Worm (Caenorhabditis elegans) whole organism, L4 larva: ENCODE results near the gene tbc-19.

Experiments used
- D1046.2 ChIP-seq: fragments of 200-800 bp; sonication (Bioruptor generic); IDR thresholded peaks from 2 replicates; pipeline ENCODE4 v1.3.6; 2022; ENCODE audit warnings: missing genetic modification characterization, missing compliant biosample characterization
- F26F4.8 ChIP-seq: fragments of 200-800 bp; sonication (Bioruptor generic); conservative IDR thresholded peaks from 2 replicates; pipeline ENCODE4 v1.3.6; 2022; ENCODE audit warnings: missing genetic modification characterization, missing compliant biosample characterization
- R02D3.7 ChIP-seq: fragments of 150-350 bp; sonication (generic microtip); optimal IDR thresholded peaks from 3 replicates; lab custom pipeline; 2014; ENCODE audit warnings: missing biosample characterization, missing genetic modification characterization
- Y5F2A.4 ChIP-seq: fragments of 200-800 bp; sonication (Bioruptor generic); optimal IDR thresholded peaks from 2 replicates; lab custom pipeline; 2018; ENCODE audit warnings: mild to moderate bottlenecking, missing genetic modification characterization, missing compliant biosample characterization
- Y75B8A.6 ChIP-seq: fragments of 200-800 bp; sonication (Bioruptor generic); IDR thresholded peaks from 2 replicates; pipeline ENCODE4 v1.3.6; 2022; ENCODE audit warnings: missing genetic modification reagents, missing genetic modification characterization, missing compliant biosample characterization
- aha-1 ChIP-seq: fragments of 150-350 bp; peaks from one replicate; lab custom pipeline; 2014; ENCODE audit warnings: missing biosample characterization, missing genetic modification characterization
- aly-2 ChIP-seq: sonication (generic microtip); optimal IDR thresholded peaks from 2 replicates; lab custom pipeline; 2018; ENCODE audit warnings: missing biosample characterization, missing genetic modification characterization
- arid-1 ChIP-seq: fragments of 200-800 bp; sonication (Bioruptor generic); conservative IDR thresholded peaks from 2 replicates; pipeline ENCODE4 v1.3.6; 2022; ENCODE audit warnings: missing genetic modification reagents, missing genetic modification characterization, missing compliant biosample characterization
- ceh-20 ChIP-seq: fragments of 200-800 bp; sonication (Bioruptor generic); IDR thresholded peaks from 2 replicates; pipeline ENCODE4 v1.3.6; 2022; ENCODE audit warnings: missing genetic modification reagents, missing genetic modification characterization, missing compliant biosample characterization
- ceh-28 ChIP-seq: fragments of 150-350 bp; optimal IDR thresholded peaks from 2 replicates; lab custom pipeline; 2014; ENCODE audit warnings: missing biosample characterization, missing genetic modification reagents, missing genetic modification characterization
- ceh-32 ChIP-seq: sonication (generic microtip); optimal IDR thresholded peaks from 2 replicates; lab custom pipeline; 2016; ENCODE audit warnings: mild to moderate bottlenecking, missing genetic modification characterization, missing compliant biosample characterization; ENCODE audit not compliant: poor library complexity
- ceh-44 ChIP-seq: fragments of 200-800 bp; sonication (Bioruptor generic); IDR thresholded peaks from 2 replicates; pipeline ENCODE4 v1.3.6; 2022; ENCODE audit warnings: missing genetic modification reagents, missing genetic modification characterization, missing compliant biosample characterization
- ceh-82 ChIP-seq: sonication (generic microtip); optimal IDR thresholded peaks from 2 replicates; lab custom pipeline; 2017; ENCODE audit warnings: missing biosample characterization, missing genetic modification characterization
- ctbp-1 ChIP-seq: fragments of 200-800 bp; sonication (Bioruptor generic); IDR thresholded peaks from 2 replicates; pipeline ENCODE4 v1.3.6; 2022; ENCODE audit warnings: missing genetic modification reagents, missing genetic modification characterization, missing compliant biosample characterization
- daf-12 ChIP-seq: fragments of 150-350 bp; optimal IDR thresholded peaks from 2 replicates; lab custom pipeline; 2014; ENCODE audit warnings: missing biosample characterization, missing genetic modification reagents, missing genetic modification characterization
- daf-16 ChIP-seq, 3 experiments: sonication (generic microtip); optimal IDR thresholded peaks; 2 replicates each; lab custom pipeline; 2016 to 2017; ENCODE audit warnings: missing genetic modification characterization in 3 of 3, missing genetic modification reagents in 3 of 3, mild to moderate bottlenecking in 2 of 3, missing compliant biosample characterization in 2 of 3, missing biosample characterization in 1 of 3, moderate library complexity in 1 of 3
- dpl-1 ChIP-seq: fragments of 150-350 bp; optimal IDR thresholded peaks from 2 replicates; lab custom pipeline; 2014; ENCODE audit warnings: missing biosample characterization, missing genetic modification reagents, missing genetic modification characterization
- egl-27 ChIP-seq: sonication (generic microtip); optimal IDR thresholded peaks from 3 replicates; lab custom pipeline; 2017; ENCODE audit warnings: missing biosample characterization, missing genetic modification reagents, missing genetic modification characterization
- fkh-10 ChIP-seq: fragments of 150-350 bp; optimal IDR thresholded peaks from 2 replicates; lab custom pipeline; 2014; ENCODE audit warnings: missing biosample characterization, missing genetic modification reagents, missing genetic modification characterization
- fos-1 ChIP-seq: fragments of 150-350 bp; optimal IDR thresholded peaks from 2 replicates; lab custom pipeline; 2014; ENCODE audit warnings: missing biosample characterization, missing genetic modification characterization
- gei-8 ChIP-seq: fragments of 200-800 bp; sonication (Bioruptor generic); optimal IDR thresholded peaks from 2 replicates; lab custom pipeline; 2018; ENCODE audit warnings: mild to moderate bottlenecking, missing genetic modification characterization, missing compliant biosample characterization
- hif-1 ChIP-seq, 2 experiments: sonication (generic microtip); optimal IDR thresholded peaks; 2 replicates each; lab custom pipeline; 2016 to 2017; ENCODE audit warnings: missing compliant biosample characterization in 2 of 2, missing genetic modification characterization in 2 of 2, missing genetic modification reagents in 2 of 2, missing genotype in 2 of 2, mild to moderate bottlenecking in 1 of 2
- hlh-11 ChIP-seq: fragments of 200-800 bp; sonication (Bioruptor generic); optimal IDR thresholded peaks from 2 replicates; lab custom pipeline; 2018; ENCODE audit warnings: mild to moderate bottlenecking, missing genetic modification characterization, missing compliant biosample characterization
- hmg-1.1 ChIP-seq: fragments of 200-800 bp; sonication (Bioruptor generic); IDR thresholded peaks from 2 replicates; pipeline ENCODE4 v1.3.6; 2022; ENCODE audit warnings: missing genetic modification reagents, missing genetic modification characterization, missing compliant biosample characterization
- jun-1 ChIP-seq: fragments of 150-350 bp; optimal IDR thresholded peaks from 2 replicates; lab custom pipeline; 2014; ENCODE audit warnings: missing biosample characterization, missing genetic modification reagents, missing genetic modification characterization
- lin-1 ChIP-seq: fragments of 200-800 bp; sonication (Bioruptor generic); IDR thresholded peaks from 2 replicates; pipeline ENCODE4 v1.3.6; 2022; ENCODE audit warnings: missing genetic modification reagents, missing genetic modification characterization, missing compliant biosample characterization
- lin-13 ChIP-seq: fragments of 150-350 bp; optimal IDR thresholded peaks from 2 replicates; lab custom pipeline; 2014; ENCODE audit warnings: missing biosample characterization, missing genetic modification reagents, missing genetic modification characterization
- lin-15B ChIP-seq: fragments of 150-350 bp; sonication (generic microtip); optimal IDR thresholded peaks from 3 replicates; lab custom pipeline; 2014; ENCODE audit warnings: missing biosample characterization, missing genetic modification characterization
- lir-3 ChIP-seq: sonication (generic microtip); optimal IDR thresholded peaks from 2 replicates; lab custom pipeline; 2016; ENCODE audit warnings: mild to moderate bottlenecking, missing genetic modification characterization, missing compliant biosample characterization
- mdl-1 ChIP-seq, 2 experiments: fragments of 150-350 bp in 1 of 2; sonication (generic microtip) in 1 of 2; optimal IDR thresholded peaks; 2 replicates each; lab custom pipeline; 2014 to 2017; ENCODE audit warnings: missing biosample characterization in 2 of 2, missing genetic modification characterization in 2 of 2
- mep-1 ChIP-seq: fragments of 150-350 bp; sonication (generic microtip); optimal IDR thresholded peaks from 3 replicates; lab custom pipeline; 2014; ENCODE audit warnings: missing biosample characterization, missing genetic modification characterization
- mes-2 ChIP-seq: sonication (generic microtip); optimal IDR thresholded peaks from 2 replicates; lab custom pipeline; 2016; ENCODE audit warnings: missing genotype, mild to moderate bottlenecking, missing genetic modification characterization, missing compliant biosample characterization; ENCODE audit not compliant: poor library complexity, severe bottlenecking
- mxl-2 ChIP-seq: fragments of 200-800 bp; sonication (Bioruptor generic); conservative IDR thresholded peaks from 2 replicates; pipeline ENCODE4 v1.3.6; 2022; ENCODE audit warnings: missing genetic modification reagents, missing genetic modification characterization, missing compliant biosample characterization
- mxl-3 ChIP-seq: fragments of 200-800 bp; sonication (Bioruptor generic); optimal IDR thresholded peaks from 2 replicates; lab custom pipeline; 2018; ENCODE audit warnings: mild to moderate bottlenecking, missing genetic modification characterization, missing compliant biosample characterization
- nhr-102 ChIP-seq: sonication (generic microtip); optimal IDR thresholded peaks from 2 replicates; lab custom pipeline; 2016; ENCODE audit warnings: mild to moderate bottlenecking, missing genetic modification characterization, moderate library complexity, missing compliant biosample characterization
- nhr-11 ChIP-seq: fragments of 150-350 bp; optimal IDR thresholded peaks from 2 replicates; lab custom pipeline; 2014; ENCODE audit warnings: missing biosample characterization, missing genetic modification characterization
- nhr-111 ChIP-seq: fragments of 200-800 bp; sonication (Bioruptor generic); optimal IDR thresholded peaks from 2 replicates; lab custom pipeline; 2018; ENCODE audit warnings: mild to moderate bottlenecking, missing genetic modification characterization, missing compliant biosample characterization
- nhr-6 ChIP-seq: fragments of 150-350 bp; optimal IDR thresholded peaks from 2 replicates; lab custom pipeline; 2014; ENCODE audit warnings: missing biosample characterization, missing genetic modification characterization
- nhr-76 ChIP-seq: fragments of 150-350 bp; optimal IDR thresholded peaks from 2 replicates; lab custom pipeline; 2014; ENCODE audit warnings: missing biosample characterization, missing genetic modification characterization
- php-3 ChIP-seq: fragments of 200-800 bp; sonication (Bioruptor generic); IDR thresholded peaks from 2 replicates; pipeline ENCODE4 v1.3.6; 2022; ENCODE audit warnings: missing genetic modification reagents, missing genetic modification characterization, missing compliant biosample characterization
- sdz-12 ChIP-seq: fragments of 200-800 bp; sonication (Bioruptor generic); optimal IDR thresholded peaks from 2 replicates; lab custom pipeline; 2018; ENCODE audit warnings: mild to moderate bottlenecking, missing genetic modification characterization, missing compliant biosample characterization
- snpc-1.2 ChIP-seq: fragments of 200-800 bp; sonication (Bioruptor generic); IDR thresholded peaks from 2 replicates; pipeline ENCODE4 v1.3.6; 2022; ENCODE audit warnings: missing genetic modification reagents, missing genetic modification characterization, missing compliant biosample characterization
- snpc-4 ChIP-seq: fragments of 150-350 bp; optimal IDR thresholded peaks from 2 replicates; lab custom pipeline; 2014; ENCODE audit warnings: missing biosample characterization, missing genetic modification characterization
- spr-3 ChIP-seq: fragments of 200-800 bp; sonication (Bioruptor generic); optimal IDR thresholded peaks from 2 replicates; lab custom pipeline; 2018; ENCODE audit warnings: mild to moderate bottlenecking, missing genetic modification characterization, missing compliant biosample characterization
- tra-1 ChIP-seq: fragments of 200-800 bp; sonication (Bioruptor generic); IDR thresholded peaks from 2 replicates; pipeline ENCODE4 v1.3.6; 2022; ENCODE audit warnings: missing genetic modification reagents, missing genetic modification characterization, missing compliant biosample characterization

Gene tbc-19

ce11 chrX:14024400-14024953 lies 12.2 kb upstream of the tbc-19 start (continued):
- no peak for TF ChIP-seq nhr-11 (tag; lab: Kevin White, UChicago)
- TF ChIP-seq tra-1: no peak
- no peak for TF ChIP-seq spr-3 (GFP tag; lab: Kevin White, UChicago)
- no peak for TF ChIP-seq ceh-44 (GFP tag; lab: Robert Waterston, UW)
- no peak for TF ChIP-seq dpl-1
- TF ChIP-seq aha-1 (tag; lab: Kevin White, UChicago): peak; percentile 4
- no peak for TF ChIP-seq daf-12 (tag; lab: Kevin White, UChicago)
- no peak for TF ChIP-seq ceh-20 (GFP tag; lab: Robert Waterston, UW)
- TF ChIP-seq Y5F2A.4 (GFP tag; lab: Kevin White, UChicago): no peak
- no peak for TF ChIP-seq nhr-111
- TF ChIP-seq nhr-6 (tag; lab: Kevin White, UChicago): no peak
- no peak for TF ChIP-seq snpc-4 (tag; lab: Kevin White, UChicago)
- peak; percentile 49 for TF ChIP-seq mep-1
- no peak for TF ChIP-seq D1046.2 (GFP tag; lab: Robert Waterston, UW)
- TF ChIP-seq mxl-3: peak; percentile 47
- TF ChIP-seq ctbp-1 (GFP tag; lab: Robert Waterston, UW): no peak
- no peak for TF ChIP-seq daf-16 (GFP tag; optimal IDR thresholded peaks at IDR 0.05; lab: Kevin White, UChicago)
- TF ChIP-seq daf-16 (tag; optimal IDR thresholded peaks at IDR 0.05; lab: Kevin White, UChicago): peak; percentile 67
- no peak for TF ChIP-seq mxl-2 (GFP tag; lab: Robert Waterston, UW)
- peak; percentile 46 for TF ChIP-seq hlh-11 (tag; lab: Kevin White, UChicago)
- TF ChIP-seq arid-1: no peak
- no peak for TF ChIP-seq lin-1 (GFP tag; lab: Robert Waterston, UW)
- TF ChIP-seq, all 104 proteins: peak for 13

- TF ChIP-seq ceh-32 (tag; lab: Kevin White, UChicago): no peak
These were observed 8.0 kb upstream of the tbc-19 start, which contains the start of gene C04C11.1 for ce11 chrX:14020290-14020689. C04C11.1 (plus strand) TSS chrX:14020590.

ce11 chrX:14016698-14017097 lies 4.4 kb upstream of the tbc-19 start:
- no peak for TF ChIP-seq gei-8 (GFP tag; lab: Kevin White, UChicago)
- TF ChIP-seq lin-1 (GFP tag; lab: Robert Waterston, UW): no peak
- peak; percentile 37 for TF ChIP-seq mes-2 (tag; lab: Kevin White, UChicago)
- no peak for TF ChIP-seq Y75B8A.6 (GFP tag; lab: Robert Waterston, UW)
- peak; percentile 61 for TF ChIP-seq hlh-11 (tag; lab: Kevin White, UChicago)
- TF ChIP-seq mdl-1 (tag; optimal IDR thresholded peaks at IDR 0.05; lab: Kevin White, UChicago): peak in 1 of 2 experiments; percentile 31
- no peak for TF ChIP-seq egl-27
- TF ChIP-seq lir-3: no peak
- no peak for TF ChIP-seq Y5F2A.4 (GFP tag; lab: Kevin White, UChicago)
- no peak for TF ChIP-seq php-3 (GFP tag; lab: Robert Waterston, UW)
- TF ChIP-seq jun-1: no peak
- no peak for TF ChIP-seq nhr-102
- peak; percentile 33 for TF ChIP-seq fkh-10 (GFP tag; lab: Kevin White, UChicago)
- TF ChIP-seq lin-15B: no peak
- no peak for TF ChIP-seq lin-13
- 0 out of 2 replicates have a peak, but pooled peaks have one; percentile 18 for TF ChIP-seq snpc-1.2 (GFP tag; lab: Robert Waterston, UW)
- no peak for TF ChIP-seq ceh-28 (tag; lab: Kevin White, UChicago)
- no peak for TF ChIP-seq spr-3 (GFP tag; lab: Kevin White, UChicago)
- no peak for TF ChIP-seq snpc-4 (tag; lab: Kevin White, UChicago)
- 0 out of 2 replicates have a peak, but pooled peaks have one; percentile 56 for TF ChIP-seq tra-1
- TF ChIP-seq nhr-76: no peak
- TF ChIP-seq R02D3.7 (tag; lab: Kevin White, UChicago): no peak
- no peak for TF ChIP-seq ceh-82 (tag; lab: Kevin White, UChicago)
- 0 out of 2 replicates have a peak, but pooled peaks have one; percentile 58 for TF ChIP-seq ceh-20 (GFP tag; lab: Robert Waterston, UW)
- no peak for TF ChIP-seq mxl-2 (GFP tag; lab: Robert Waterston, UW)
- TF ChIP-seq fos-1 (tag; lab: Kevin White, UChicago): no peak
- TF ChIP-seq hmg-1.1 (GFP tag; lab: Robert Waterston, UW): peak; percentile 83
- TF ChIP-seq daf-16 (GFP tag; optimal IDR thresholded peaks at IDR 0.05; lab: Kevin White, UChicago): peak in 1 of 2 experiments; percentile 53
- TF ChIP-seq daf-16 (tag; optimal IDR thresholded peaks at IDR 0.05; lab: Kevin White, UChicago): no peak
- no peak for TF ChIP-seq aly-2
- TF ChIP-seq sdz-12 (GFP tag; lab: Kevin White, UChicago): no peak
- no peak for TF ChIP-seq F26F4.8 (GFP tag; lab: Robert Waterston, UW)
- no peak for TF ChIP-seq hif-1 (tag; optimal IDR thresholded peaks at IDR 0.05; lab: Kevin White, UChicago)
